Worm (Caenorhabditis elegans): ENCODE results near the gene F09B12.3.

F09B12.3 gene

ce11 chrX:15115748-15116147 is 18.0 kb upstream of the F09B12.3 start:
- no peak for TF ChIP-seq ztf-23 (GFP tag; IDR thresholded peaks at IDR 0.05)
- no peak for TF ChIP-seq tab-1 (GFP tag; IDR thresholded peaks at IDR 0.05)
- TF ChIP-seq ztf-29 (GFP tag; IDR thresholded peaks at IDR 0.05) = no peak
- TF ChIP-seq klf-2 (GFP tag; conservative IDR thresholded peaks at IDR 0.05) = no peak
- TF ChIP-seq flt-1 (GFP tag; IDR thresholded peaks at IDR 0.05) = no peak
- no peak for TF ChIP-seq T22C8.4 (GFP tag; IDR thresholded peaks at IDR 0.05)
- TF ChIP-seq med-1 (GFP tag; optimal IDR thresholded peaks at IDR 0.05; ENCODE audit: insufficient read depth) = no peak

- no peak for TF ChIP-seq ref-1 (GFP tag; conservative IDR thresholded peaks at IDR 0.05)
- no peak for TF ChIP-seq T22C8.4 (GFP tag; IDR thresholded peaks at IDR 0.05)
- TF ChIP-seq tab-1 (GFP tag; IDR thresholded peaks at IDR 0.05) = no peak
- no peak for TF ChIP-seq klf-2 (GFP tag; conservative IDR thresholded peaks at IDR 0.05)
- TF ChIP-seq ztf-29 (GFP tag; IDR thresholded peaks at IDR 0.05) = no peak
- TF ChIP-seq med-1 (GFP tag; optimal IDR thresholded peaks at IDR 0.05; ENCODE audit: insufficient read depth) = no peak
Observed at ce11 chrX:15112172-15112571, 14.4 kb upstream of the F09B12.3 start.

- TF ChIP-seq cog-1 (tag; optimal IDR thresholded peaks at IDR 0.05) (no peak), klf-2 (GFP tag; conservative IDR thresholded peaks at IDR 0.05) (0 out of 2 replicates have a peak, but pooled peaks have one; percentile 6)
Observed at ce11 chrX:15107747-15108252, 10.0 kb upstream of the F09B12.3 start, which contains the start of gene mlt-9. Gene mlt-9, minus strand, starts transcription at chrX:15107797.

ce11 chrX:15104963-15105493 is 7.3 kb upstream of the F09B12.3 start:
- TF ChIP-seq ztf-23 (GFP tag; IDR thresholded peaks at IDR 0.05) (no peak), flt-1 (GFP tag; IDR thresholded peaks at IDR 0.05) (no peak), klf-2 (GFP tag; conservative IDR thresholded peaks at IDR 0.05) (no peak), ztf-29 (GFP tag; IDR thresholded peaks at IDR 0.05) (no peak), ref-1 (GFP tag; conservative IDR thresholded peaks at IDR 0.05) (no peak), T22C8.4 (GFP tag; IDR thresholded peaks at IDR 0.05) (no peak), med-1 (GFP tag; optimal IDR thresholded peaks at IDR 0.05; ENCODE audit: insufficient read depth) (no peak), tab-1 (GFP tag; IDR thresholded peaks at IDR 0.05) (no peak), cog-1 (tag; optimal IDR thresholded peaks at IDR 0.05) (no peak)

ce11 chrX:15103481-15103880 is 5.7 kb upstream of the F09B12.3 start:
- TF ChIP-seq ztf-23 (GFP tag; IDR thresholded peaks at IDR 0.05) (no peak), ztf-29 (GFP tag; IDR thresholded peaks at IDR 0.05) (no peak), cog-1 (tag; optimal IDR thresholded peaks at IDR 0.05) (no peak), ref-1 (GFP tag; conservative IDR thresholded peaks at IDR 0.05) (no peak), med-1 (GFP tag; optimal IDR thresholded peaks at IDR 0.05; ENCODE audit: insufficient read depth) (no peak), flt-1 (GFP tag; IDR thresholded peaks at IDR 0.05) (no peak), T22C8.4 (GFP tag; IDR thresholded peaks at IDR 0.05) (no peak), tab-1 (GFP tag; IDR thresholded peaks at IDR 0.05) (no peak), klf-2 (GFP tag; conservative IDR thresholded peaks at IDR 0.05) (no peak)

ce11 chrX:15100369-15100963 is 2.7 kb upstream of the F09B12.3 start, which contains the start of gene dhhc-1:
Gene dhhc-1, minus strand, starts transcription at chrX:15100419.
- no peak for TF ChIP-seq ztf-29 (GFP tag; IDR thresholded peaks at IDR 0.05)
- TF ChIP-seq ztf-23 (GFP tag; IDR thresholded peaks at IDR 0.05) = 0 out of 2 replicates have a peak, but pooled peaks have one; percentile 26
- TF ChIP-seq cog-1 (tag; optimal IDR thresholded peaks at IDR 0.05) = peak; percentile 3
- no peak for TF ChIP-seq T22C8.4 (GFP tag; IDR thresholded peaks at IDR 0.05)
- 0 out of 2 replicates have a peak, but pooled peaks have one; percentile 12 for TF ChIP-seq flt-1 (GFP tag; IDR thresholded peaks at IDR 0.05)
- TF ChIP-seq tab-1 (GFP tag; IDR thresholded peaks at IDR 0.05) = 0 out of 2 replicates have a peak, but pooled peaks have one; percentile 45
- TF ChIP-seq ref-1 (GFP tag; conservative IDR thresholded peaks at IDR 0.05) = no peak
- TF ChIP-seq med-1 (GFP tag; optimal IDR thresholded peaks at IDR 0.05; ENCODE audit: insufficient read depth) = no peak
- no peak for TF ChIP-seq klf-2 (GFP tag; conservative IDR thresholded peaks at IDR 0.05)

ce11 chrX:15096277-15096676 is 1.5 kb downstream of the F09B12.3 start:
- TF ChIP-seq flt-1 (GFP tag; IDR thresholded peaks at IDR 0.05) (no peak), med-1 (GFP tag; optimal IDR thresholded peaks at IDR 0.05; ENCODE audit: insufficient read depth) (no peak), ref-1 (GFP tag; conservative IDR thresholded peaks at IDR 0.05) (no peak), cog-1 (tag; optimal IDR thresholded peaks at IDR 0.05) (no peak), ztf-29 (GFP tag; IDR thresholded peaks at IDR 0.05) (no peak), klf-2 (GFP tag; conservative IDR thresholded peaks at IDR 0.05) (no peak)

ce11 chrX:15094973-15095372 is 2.8 kb downstream of the F09B12.3 start, which contains the start of gene F09B12.7:
Gene F09B12.7, minus strand, starts transcription at chrX:15095073.
- TF ChIP-seq med-1 (GFP tag; optimal IDR thresholded peaks at IDR 0.05; ENCODE audit: insufficient read depth) (no peak), klf-2 (GFP tag; conservative IDR thresholded peaks at IDR 0.05) (no peak), T22C8.4 (GFP tag; IDR thresholded peaks at IDR 0.05) (no peak), ztf-29 (GFP tag; IDR thresholded peaks at IDR 0.05) (no peak), flt-1 (GFP tag; IDR thresholded peaks at IDR 0.05) (no peak), ref-1 (GFP tag; conservative IDR thresholded peaks at IDR 0.05) (no peak), ztf-23 (GFP tag; IDR thresholded peaks at IDR 0.05) (no peak), tab-1 (GFP tag; IDR thresholded peaks at IDR 0.05) (no peak)

- TF ChIP-seq cog-1 (tag; optimal IDR thresholded peaks at IDR 0.05) = no peak
- TF ChIP-seq T22C8.4 (GFP tag; IDR thresholded peaks at IDR 0.05) = no peak
- TF ChIP-seq ref-1 (GFP tag; conservative IDR thresholded peaks at IDR 0.05) = no peak
- TF ChIP-seq tab-1 (GFP tag; IDR thresholded peaks at IDR 0.05) = 0 out of 2 replicates have a peak, but pooled peaks have one; percentile 46
Observed at ce11 chrX:15092775-15093386, 4.9 kb downstream of the F09B12.3 start.

Data from whole organism, midembryonic.